Worm (Caenorhabditis elegans) whole organism, L2 larva: Measurements from ENCODE around the gene Y61A9LA.1.

ENCODE experiments used
- C34F6.9 ChIP-seq: fragments of 150-350 bp; optimal IDR thresholded peaks from 2 replicates; lab custom pipeline; 2014; ENCODE audit warnings: missing biosample characterization, missing genetic modification characterization
- F13H6.1 ChIP-seq: sonication (generic microtip); optimal IDR thresholded peaks from 2 replicates; lab custom pipeline; 2016; ENCODE audit warnings: missing genetic modification characterization, missing compliant biosample characterization
- R02D3.7 ChIP-seq: fragments of 150-350 bp; optimal IDR thresholded peaks from 2 replicates; lab custom pipeline; 2014; ENCODE audit warnings: missing biosample characterization, missing genetic modification characterization
- Y55F3AM.14 ChIP-seq: fragments of 200-800 bp; sonication (Bioruptor generic); optimal IDR thresholded peaks from 2 replicates; lab custom pipeline; 2018; ENCODE audit warnings: mild to moderate bottlenecking, missing genetic modification characterization, missing compliant biosample characterization
- alr-1 ChIP-seq: fragments of 150-350 bp; optimal IDR thresholded peaks from 2 replicates; lab custom pipeline; 2014; ENCODE audit warnings: missing biosample characterization, missing genetic modification characterization
- aly-2 ChIP-seq: fragments of 150-350 bp; optimal IDR thresholded peaks from 2 replicates; lab custom pipeline; 2014; ENCODE audit warnings: missing biosample characterization, missing genetic modification characterization
- blmp-1 ChIP-seq: sonication (generic microtip); optimal IDR thresholded peaks from 2 replicates; lab custom pipeline; 2017; ENCODE audit warnings: missing genetic modification characterization, mild to moderate bottlenecking, missing compliant biosample characterization, antibody characterized with exemption, moderate library complexity; ENCODE audit not compliant: insufficient read depth
- ceh-16 ChIP-seq: fragments of 150-350 bp; optimal IDR thresholded peaks from 2 replicates; lab custom pipeline; 2014; ENCODE audit warnings: missing biosample characterization, missing genetic modification characterization
- ceh-82 ChIP-seq: fragments of 150-350 bp; optimal IDR thresholded peaks from 2 replicates; lab custom pipeline; 2014; ENCODE audit warnings: missing biosample characterization, missing genetic modification characterization
- crh-2 ChIP-seq: sonication (generic microtip); optimal IDR thresholded peaks from 2 replicates; lab custom pipeline; 2017; ENCODE audit warnings: missing biosample characterization, missing genetic modification characterization
- dmd-4 ChIP-seq: sonication (generic microtip); optimal IDR thresholded peaks from 2 replicates; lab custom pipeline; 2017; ENCODE audit warnings: missing biosample characterization, missing genetic modification characterization
- egl-27 ChIP-seq: sonication (generic microtip); optimal IDR thresholded peaks from 3 replicates; lab custom pipeline; 2017; ENCODE audit warnings: missing biosample characterization, missing genetic modification reagents, missing genetic modification characterization
- fos-1 ChIP-seq: fragments of 150-350 bp; optimal IDR thresholded peaks from 2 replicates; lab custom pipeline; 2014; ENCODE audit warnings: missing biosample characterization, missing genetic modification characterization
- gmeb-1 ChIP-seq: fragments of 150-350 bp; optimal IDR thresholded peaks from 2 replicates; lab custom pipeline; 2014; ENCODE audit warnings: missing biosample characterization, missing genetic modification characterization
- lin-11 ChIP-seq: fragments of 150-350 bp; sonication (generic microtip); optimal IDR thresholded peaks from 2 replicates; lab custom pipeline; 2014; ENCODE audit warnings: missing biosample characterization, missing genetic modification characterization, inconsistent platforms, mixed read lengths
- lin-13 ChIP-seq: fragments of 150-350 bp; optimal IDR thresholded peaks from 2 replicates; lab custom pipeline; 2014; ENCODE audit warnings: missing biosample characterization, missing genetic modification reagents, missing genetic modification characterization
- lin-39 ChIP-seq: fragments of 150-350 bp; optimal IDR thresholded peaks from 2 replicates; lab custom pipeline; 2014; ENCODE audit warnings: missing biosample characterization, missing genetic modification reagents, missing genetic modification characterization
- lsy-2 ChIP-seq, 2 experiments: fragments of 150-350 bp in 1 of 2; sonication (generic microtip) in 1 of 2; optimal IDR thresholded peaks; 2 replicates each; lab custom pipeline; 2014 to 2017; ENCODE audit warnings: missing biosample characterization in 2 of 2, missing genetic modification characterization in 2 of 2
- nhr-10 ChIP-seq: sonication (generic microtip); optimal IDR thresholded peaks from 2 replicates; lab custom pipeline; 2017; ENCODE audit warnings: missing biosample characterization, missing genetic modification characterization
- nhr-129 ChIP-seq: fragments of 150-350 bp; optimal IDR thresholded peaks from 2 replicates; lab custom pipeline; 2014; ENCODE audit warnings: missing biosample characterization, missing genetic modification characterization
- nhr-21 ChIP-seq: fragments of 150-350 bp; optimal IDR thresholded peaks from 2 replicates; lab custom pipeline; 2014; ENCODE audit warnings: missing biosample characterization, missing genetic modification characterization
- nhr-23 ChIP-seq: fragments of 150-350 bp; optimal IDR thresholded peaks from 2 replicates; lab custom pipeline; 2014; ENCODE audit warnings: missing biosample characterization, missing genetic modification reagents, missing genetic modification characterization
- nhr-25 ChIP-seq: fragments of 150-350 bp; sonication (generic microtip); optimal IDR thresholded peaks from 3 replicates; lab custom pipeline; 2014; ENCODE audit warnings: missing biosample characterization, missing genetic modification characterization
- nhr-6 ChIP-seq: fragments of 150-350 bp; optimal IDR thresholded peaks from 2 replicates; lab custom pipeline; 2014; ENCODE audit warnings: missing biosample characterization, missing genetic modification characterization
- nhr-77 ChIP-seq: fragments of 150-350 bp; optimal IDR thresholded peaks from 2 replicates; lab custom pipeline; 2014; ENCODE audit warnings: missing biosample characterization, missing genetic modification characterization
- peb-1 ChIP-seq: fragments of 150-350 bp; optimal IDR thresholded peaks from 2 replicates; lab custom pipeline; 2014; ENCODE audit warnings: missing biosample characterization, missing genetic modification characterization
- sem-4 ChIP-seq: fragments of 150-350 bp; optimal IDR thresholded peaks from 2 replicates; lab custom pipeline; 2014; ENCODE audit warnings: missing biosample characterization, missing genetic modification reagents, missing genetic modification characterization
- skn-1 ChIP-seq: sonication (generic microtip); optimal IDR thresholded peaks from 2 replicates; lab custom pipeline; 2017; ENCODE audit warnings: missing biosample characterization, missing genetic modification characterization
- sma-9 ChIP-seq, 2 experiments: fragments of 150-350 bp in 1 of 2; sonication (generic microtip) in 1 of 2; optimal IDR thresholded peaks; 2 replicates each; lab custom pipeline; 2014 to 2016; ENCODE audit warnings: missing genetic modification characterization in 2 of 2, mild to moderate bottlenecking in 1 of 2, missing biosample characterization in 1 of 2, missing compliant biosample characterization in 1 of 2, missing genetic modification reagents in 1 of 2, moderate library complexity in 1 of 2
- snpc-4 ChIP-seq: fragments of 150-350 bp; optimal IDR thresholded peaks from 2 replicates; lab custom pipeline; 2014; ENCODE audit warnings: missing biosample characterization, missing genetic modification characterization
- unc-55 ChIP-seq: fragments of 150-350 bp; sonication (generic microtip); optimal IDR thresholded peaks from 3 replicates; lab custom pipeline; 2014; ENCODE audit warnings: missing biosample characterization, missing genetic modification reagents, missing genetic modification characterization
- unc-62 ChIP-seq: fragments of 150-350 bp; optimal IDR thresholded peaks from 2 replicates; lab custom pipeline; 2014; ENCODE audit warnings: missing biosample characterization, missing genetic modification reagents, missing genetic modification characterization
- ztf-4 ChIP-seq: fragments of 150-350 bp; optimal IDR thresholded peaks from 2 replicates; lab custom pipeline; 2014; ENCODE audit warnings: missing biosample characterization, missing genetic modification characterization

Gene Y61A9LA.1

DNA sequence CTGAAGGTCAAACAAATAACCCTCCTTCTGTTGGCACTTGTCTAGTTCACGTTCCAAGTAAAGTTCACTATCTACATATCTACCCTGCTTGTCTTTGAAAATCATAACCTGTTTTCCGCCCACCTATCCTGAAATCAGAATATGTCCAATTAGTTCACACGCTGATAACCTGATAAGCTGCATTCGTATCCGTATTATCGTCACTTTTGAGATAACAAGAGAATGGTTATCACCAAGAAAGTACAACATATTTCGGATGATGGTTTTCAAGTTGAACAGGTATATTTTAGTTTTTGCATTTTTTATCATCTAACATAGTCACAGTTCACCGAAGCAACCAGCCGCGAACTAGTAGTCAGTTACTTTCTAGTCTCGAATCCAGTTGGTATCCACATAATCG lies 5.7 kb downstream of the Y61A9LA.1 start:
- TF ChIP-seq unc-62 (GFP tag; lab: Kevin White, UChicago) (no peak), lin-11 (tag; lab: Kevin White, UChicago) (no peak), nhr-6 (no peak), skn-1 (tag; lab: Kevin White, UChicago) (no peak), nhr-129 (tag; lab: Kevin White, UChicago) (no peak), C34F6.9 (tag; lab: Kevin White, UChicago) (no peak), aly-2 (tag; lab: Kevin White, UChicago) (no peak), blmp-1 (tag; lab: Kevin White, UChicago) (no peak), nhr-23 (tag; lab: Kevin White, UChicago) (no peak), lin-39 (tag; lab: Kevin White, UChicago) (no peak), crh-2 (tag; lab: Kevin White, UChicago) (no peak), unc-55 (GFP tag; lab: Kevin White, UChicago) (no peak), nhr-21 (tag; lab: Kevin White, UChicago) (no peak), ceh-16 (tag; lab: Kevin White, UChicago) (no peak), alr-1 (tag; lab: Kevin White, UChicago) (no peak), ztf-4 (tag; lab: Kevin White, UChicago) (no peak), fos-1 (tag; lab: Kevin White, UChicago) (no peak), nhr-10 (no peak)

- TF ChIP-seq snpc-4 (no peak), fos-1 (tag; lab: Kevin White, UChicago) (peak; percentile 62), blmp-1 (tag; lab: Kevin White, UChicago) (no peak), Y55F3AM.14 (GFP tag; lab: Kevin White, UChicago) (no peak), gmeb-1 (tag; lab: Kevin White, UChicago) (peak; percentile 27), aly-2 (tag; lab: Kevin White, UChicago) (no peak)
These were observed 13.4 kb downstream of the Y61A9LA.1 start for ce11 chrV:4598489-4598888.

DNA sequence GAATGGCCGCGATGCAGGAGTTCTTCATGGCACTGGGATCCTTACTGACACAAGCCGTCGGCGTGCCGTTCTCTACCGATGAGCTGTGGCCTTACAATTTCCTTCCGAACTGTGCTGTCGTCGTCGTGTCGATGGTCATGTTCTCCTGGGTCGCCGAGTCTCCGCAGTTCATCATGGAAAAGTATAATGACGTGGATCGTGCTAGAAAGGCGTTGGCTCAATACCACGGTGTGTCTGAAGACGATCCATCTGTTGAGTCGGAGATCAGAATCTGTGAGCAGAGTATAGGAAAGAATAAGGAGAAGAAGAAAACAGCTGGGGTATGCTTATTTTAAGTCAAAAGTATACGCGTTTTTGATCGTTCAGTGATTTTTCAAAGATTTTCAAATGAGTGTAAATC lies 14.1 kb downstream of the Y61A9LA.1 start:
- TF ChIP-seq lin-11 (tag; lab: Kevin White, UChicago): no peak
- TF ChIP-seq sma-9 (GFP tag; optimal IDR thresholded peaks at IDR 0.05; lab: Kevin White, UChicago): no peak
- TF ChIP-seq sma-9 (tag; optimal IDR thresholded peaks at IDR 0.05; lab: Kevin White, UChicago): no peak

- TF ChIP-seq lsy-2 (tag; optimal IDR thresholded peaks at IDR 0.05; lab: Kevin White, UChicago) (no peak), nhr-25 (tag; lab: Kevin White, UChicago) (no peak)
These were observed 21.7 kb downstream of the Y61A9LA.1 start, which contains the start of gene txt-6 for ce11 chrV:4606828-4607227. Gene txt-6, minus strand, starts transcription at chrV:4606928.

ce11 chrV:4615802-4616201 lies 30.7 kb downstream of the Y61A9LA.1 start, which contains the start of the genes Y61A9LA.10 and F54D11.4:
Gene Y61A9LA.10, minus strand, starts transcription at chrV:4615817.
Gene F54D11.4, plus strand, starts transcription at chrV:4616151.
- TF ChIP-seq nhr-25 (tag; lab: Kevin White, UChicago): peak; percentile 62
- peak; percentile 29 for TF ChIP-seq lin-13 (GFP tag; lab: Kevin White, UChicago)
- TF ChIP-seq snpc-4: no peak
- peak; percentile 64 for TF ChIP-seq unc-55 (GFP tag; lab: Kevin White, UChicago)
- no peak for TF ChIP-seq aly-2 (tag; lab: Kevin White, UChicago)
- peak; percentile 22 for TF ChIP-seq nhr-77 (tag; lab: Kevin White, UChicago)
- peak; percentile 20 for TF ChIP-seq fos-1 (tag; lab: Kevin White, UChicago)
- peak; percentile 53 for TF ChIP-seq crh-2 (tag; lab: Kevin White, UChicago)
- peak; percentile 67 to 83 for TF ChIP-seq lsy-2 (tag; optimal IDR thresholded peaks at IDR 0.05; lab: Kevin White, UChicago)
- TF ChIP-seq F13H6.1 (tag; lab: Kevin White, UChicago): peak; percentile 36
- TF ChIP-seq gmeb-1 (tag; lab: Kevin White, UChicago): peak; percentile 71
- TF ChIP-seq dmd-4 (tag; lab: Kevin White, UChicago): no peak
- TF ChIP-seq sem-4: peak; percentile 2
- TF ChIP-seq lin-11 (tag; lab: Kevin White, UChicago): peak; percentile 41
- no peak for TF ChIP-seq ceh-82 (tag; lab: Kevin White, UChicago)
- TF ChIP-seq peb-1 (tag; lab: Kevin White, UChicago): no peak
- peak; percentile 37 for TF ChIP-seq egl-27 (tag; lab: Kevin White, UChicago)
- TF ChIP-seq ztf-4 (tag; lab: Kevin White, UChicago): no peak
- TF ChIP-seq C34F6.9 (tag; lab: Kevin White, UChicago): peak; percentile 81
- no peak for TF ChIP-seq R02D3.7 (tag; lab: Kevin White, UChicago)
- TF ChIP-seq, all 48 proteins: peak for 13
